Fruit fly (Drosophila melanogaster): Measurements from ENCODE around the gene CG10340.

Gene CG10340

DNA sequence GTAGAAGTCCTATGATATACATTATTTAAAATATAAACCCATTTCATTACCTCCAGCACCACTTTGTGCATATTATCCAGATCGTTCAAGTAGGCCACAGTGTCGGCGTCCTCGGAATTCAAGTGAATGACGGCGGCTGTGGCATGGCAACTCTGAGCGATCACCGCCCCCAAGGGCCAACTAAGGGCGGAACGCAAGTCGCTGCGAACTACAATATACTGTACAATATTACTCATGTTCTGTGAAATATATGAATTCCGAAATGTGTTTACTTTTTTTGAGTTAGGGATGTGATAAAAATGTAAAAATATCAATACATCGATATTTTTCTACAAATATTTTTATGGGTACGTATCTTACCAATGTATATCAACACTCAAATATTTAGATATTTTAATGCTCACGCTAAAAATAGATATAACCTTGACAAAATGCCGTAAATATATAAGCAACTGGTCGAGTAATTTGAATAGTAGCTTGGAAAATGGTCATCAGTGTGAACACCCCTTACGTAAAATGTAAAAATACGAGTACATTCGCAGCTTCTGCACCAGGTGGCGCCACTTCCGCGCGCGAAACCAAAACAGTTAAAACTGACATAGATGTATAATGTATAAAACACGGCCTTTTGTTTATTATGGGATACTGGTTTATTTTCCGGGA is 40.6 kb downstream of the CG10340 start, which contains the start of gene CG14903 (continued):
- TF ChIP-seq crol (GFP tag; IDR thresholded peaks at IDR 0.05) (no peak), CG31365 (tag; optimal IDR thresholded peaks at IDR 0.05) (no peak), CG6813 (GFP tag; optimal IDR thresholded peaks at IDR 0.05) (no peak), Oli (tag; optimal IDR thresholded peaks at IDR 0.05) (no peak), cg (GFP tag; optimal IDR thresholded peaks at IDR 0.05) (no peak), croc (GFP tag; conservative IDR thresholded peaks at IDR 0.05) (no peak), CG2120 (GFP tag; optimal IDR thresholded peaks at IDR 0.05) (peak; percentile 49), B-H2 (GFP tag; optimal IDR thresholded peaks at IDR 0.05) (no peak), ara (GFP tag; IDR thresholded peaks at IDR 0.05) (no peak), crp (GFP tag; optimal IDR thresholded peaks at IDR 0.05) (no peak), CG10654 (GFP tag; optimal IDR thresholded peaks at IDR 0.05) (peak; percentile 48), z (GFP tag; IDR thresholded peaks at IDR 0.05) (no peak), fru (optimal IDR thresholded peaks at IDR 0.05) (no peak), seq (GFP tag; IDR thresholded peaks at IDR 0.05) (no peak), slbo (GFP tag; IDR thresholded peaks at IDR 0.05) (peak; percentile 60), HLH4C (GFP tag; IDR thresholded peaks at IDR 0.05; ENCODE audit: partially characterized antibody) (peak; percentile 56; the same call in 2 of the 3 replicates), disco-r (GFP tag; optimal IDR thresholded peaks at IDR 0.05) (no peak), Gsc (GFP tag; IDR thresholded peaks at IDR 0.05) (no peak), CG10462 (GFP tag; optimal IDR thresholded peaks at IDR 0.05) (no peak), CG8388 (GFP tag; optimal IDR thresholded peaks at IDR 0.05) (no peak), CG9727 (GFP tag; optimal IDR thresholded peaks at IDR 0.05) (peak; percentile 44), cad (GFP tag; optimal IDR thresholded peaks at IDR 0.05) (no peak), H15 (GFP tag; IDR thresholded peaks at IDR 0.05) (no peak), jigr1 (GFP tag; IDR thresholded peaks at IDR 0.05) (no peak), cwo (GFP tag; optimal IDR thresholded peaks at IDR 0.05) (no peak), Drgx (GFP tag; IDR thresholded peaks at IDR 0.05) (no peak), Awh (GFP tag; IDR thresholded peaks at IDR 0.05) (no peak), hbn (GFP tag; IDR thresholded peaks at IDR 0.05; ENCODE audit: partially characterized antibody) (peak; percentile 56), Ptx1 (GFP tag; IDR thresholded peaks at IDR 0.05) (peak; percentile 20; the same call in 1 of the 2 replicates), CG6254 (GFP tag; optimal IDR thresholded peaks at IDR 0.05) (no peak), CG9817 (tag; optimal IDR thresholded peaks at IDR 0.05) (peak; percentile 40), Dip3 (GFP tag; optimal IDR thresholded peaks at IDR 0.05) (peak; percentile 10), Dfd (GFP tag; optimal IDR thresholded peaks at IDR 0.05) (no peak), Dbx (GFP tag; IDR thresholded peaks at IDR 0.05) (peak; percentile 53; the same call in 1 of the 3 replicates), CG12744 (GFP tag; optimal IDR thresholded peaks at IDR 0.05) (no peak), Side (GFP tag; optimal IDR thresholded peaks at IDR 0.05) (no peak), kay (GFP tag; optimal IDR thresholded peaks at IDR 0.05) (peak; percentile 2), exex (tag; optimal IDR thresholded peaks at IDR 0.05) (no peak), Lhr (GFP tag; optimal IDR thresholded peaks at IDR 0.05) (peak; percentile 72), pzg (GFP tag; optimal IDR thresholded peaks at IDR 0.05) (peak; percentile 60), CG3847 (GFP tag; IDR thresholded peaks at IDR 0.05) (peak; percentile 22; the same call in 1 of the 2 replicates), ac (GFP tag; optimal IDR thresholded peaks at IDR 0.05) (no peak), toy (GFP tag; IDR thresholded peaks at IDR 0.05) (no peak), cas (GFP tag; IDR thresholded peaks at IDR 0.05) (no peak), CG3995 (GFP tag; optimal IDR thresholded peaks at IDR 0.05) (peak; percentile 98), CG30403 (GFP tag; optimal IDR thresholded peaks at IDR 0.05) (peak; percentile 46), CG34422 (GFP tag; IDR thresholded peaks at IDR 0.05) (no peak), dan (GFP tag; IDR thresholded peaks at IDR 0.05) (no peak), CG7745 (tag; optimal IDR thresholded peaks at IDR 0.05) (no peak), NfI (GFP tag; optimal IDR thresholded peaks at IDR 0.05) (peak; percentile 11), pita (GFP tag; optimal IDR thresholded peaks at IDR 0.05) (peak; percentile 13)

All from whole organism, embryonic.